Worm (Caenorhabditis elegans) whole organism, L1 larva: ENCODE results near the gene F49C5.10.

Experiments used
- C04F5.9 ChIP-seq: sonication (generic microtip); optimal IDR thresholded peaks from 2 replicates; lab custom pipeline; 2016; ENCODE audit warnings: missing genetic modification characterization, missing compliant biosample characterization
- C16A3.4 ChIP-seq: fragments of 150-350 bp; optimal IDR thresholded peaks from 2 replicates; lab custom pipeline; 2014; ENCODE audit warnings: missing biosample characterization, missing genetic modification characterization
- C34B4.2 ChIP-seq: sonication (generic microtip); optimal IDR thresholded peaks from 2 replicates; lab custom pipeline; 2017; ENCODE audit warnings: mild to moderate bottlenecking, missing genetic modification characterization, missing compliant biosample characterization
- aha-1 ChIP-seq: fragments of 150-350 bp; optimal IDR thresholded peaks from 2 replicates; lab custom pipeline; 2014; ENCODE audit warnings: missing biosample characterization, missing genetic modification characterization
- blmp-1 ChIP-seq: fragments of 150-350 bp; optimal IDR thresholded peaks from 2 replicates; lab custom pipeline; 2014; ENCODE audit warnings: missing biosample characterization, missing genetic modification characterization
- ceh-8 ChIP-seq: fragments of 200-800 bp; sonication (Bioruptor generic); optimal IDR thresholded peaks from 2 replicates; lab custom pipeline; 2018; ENCODE audit warnings: mild to moderate bottlenecking, missing genetic modification characterization, moderate library complexity, missing compliant biosample characterization
- ceh-90 ChIP-seq: sonication (generic microtip); optimal IDR thresholded peaks from 2 replicates; lab custom pipeline; 2016; ENCODE audit warnings: missing genetic modification characterization, missing compliant biosample characterization
- dsc-1 ChIP-seq: sonication (generic microtip); optimal IDR thresholded peaks from 2 replicates; lab custom pipeline; 2016; ENCODE audit warnings: mild to moderate bottlenecking, missing genetic modification characterization, missing compliant biosample characterization
- efl-1 ChIP-seq, 4 experiments: fragments of 150-350 bp; optimal IDR thresholded peaks in 3 of 4; peaks in 1 of 4; 1 replicate in 1 of 4; 2 replicates in 3 of 4; lab custom pipeline; 2014; ENCODE audit warnings: missing biosample characterization in 2 of 4, missing genetic modification characterization in 2 of 4, missing genetic modification reagents in 2 of 4
- efl-3 ChIP-seq: fragments of 200-800 bp; sonication (Bioruptor generic); optimal IDR thresholded peaks from 2 replicates; lab custom pipeline; 2018; ENCODE audit warnings: mild to moderate bottlenecking, missing genetic modification characterization, missing compliant biosample characterization
- egl-13 ChIP-seq: sonication (generic microtip); optimal IDR thresholded peaks from 2 replicates; lab custom pipeline; 2016; ENCODE audit warnings: missing genotype, missing genetic modification reagents, missing genetic modification characterization, missing compliant biosample characterization
- egl-27 ChIP-seq, 2 experiments: fragments of 150-350 bp in 1 of 2; sonication (generic microtip); optimal IDR thresholded peaks; 3 replicates each; lab custom pipeline; 2017 to 2018; ENCODE audit warnings: missing biosample characterization in 2 of 2, missing genetic modification characterization in 2 of 2, missing genetic modification reagents in 2 of 2
- elt-2 ChIP-seq: sonication (generic microtip); optimal IDR thresholded peaks from 2 replicates; lab custom pipeline; 2016; ENCODE audit warnings: missing genetic modification characterization, mild to moderate bottlenecking, inconsistent platforms, missing compliant biosample characterization, missing genetic modification reagents
- fos-1 ChIP-seq: fragments of 150-350 bp; optimal IDR thresholded peaks from 2 replicates; lab custom pipeline; 2014; ENCODE audit warnings: missing biosample characterization, missing genetic modification characterization
- hpl-2 ChIP-seq: fragments of 150-350 bp; optimal IDR thresholded peaks from 2 replicates; lab custom pipeline; 2014; ENCODE audit warnings: missing biosample characterization, missing genetic modification reagents, missing genetic modification characterization
- isw-1 ChIP-seq: fragments of 200-800 bp; sonication (Bioruptor generic); IDR thresholded peaks from 2 replicates; pipeline ENCODE4 v1.3.6; 2022; ENCODE audit warnings: missing genetic modification characterization, missing compliant biosample characterization
- lin-35 ChIP-seq, 2 experiments: fragments of 150-350 bp; optimal IDR thresholded peaks; 2 replicates each; lab custom pipeline; 2014; ENCODE audit warnings: missing biosample characterization in 2 of 2, missing genetic modification characterization in 2 of 2, missing genetic modification reagents in 2 of 2
- lin-39 ChIP-seq: fragments of 150-350 bp; optimal IDR thresholded peaks from 2 replicates; lab custom pipeline; 2014; ENCODE audit warnings: missing biosample characterization, missing genetic modification reagents, missing genetic modification characterization
- lsy-2 ChIP-seq, 2 experiments: fragments of 150-350 bp; optimal IDR thresholded peaks; 2 replicates each; lab custom pipeline; 2014; ENCODE audit warnings: missing biosample characterization in 2 of 2, missing genetic modification characterization in 2 of 2
- nhr-237 ChIP-seq: fragments of 150-350 bp; optimal IDR thresholded peaks from 2 replicates; lab custom pipeline; 2014; ENCODE audit warnings: missing biosample characterization, missing genetic modification characterization
- nhr-84 ChIP-seq: sonication (generic microtip); optimal IDR thresholded peaks from 2 replicates; lab custom pipeline; 2017; ENCODE audit warnings: missing biosample characterization, missing genetic modification characterization
- nhr-85 ChIP-seq: sonication (generic microtip); peaks from one replicate; lab custom pipeline; 2016; ENCODE audit warnings: missing genetic modification characterization, inconsistent platforms, missing compliant biosample characterization
- rnt-1 ChIP-seq: sonication (generic microtip); optimal IDR thresholded peaks from 2 replicates; lab custom pipeline; 2016; ENCODE audit warnings: mild to moderate bottlenecking, missing genetic modification characterization, moderate library complexity, missing compliant biosample characterization
- skn-1 ChIP-seq: fragments of 150-350 bp; optimal IDR thresholded peaks from 2 replicates; lab custom pipeline; 2014; ENCODE audit warnings: missing biosample characterization, missing genetic modification characterization
- swsn-7 ChIP-seq: sonication (generic microtip); optimal IDR thresholded peaks from 2 replicates; lab custom pipeline; 2016; ENCODE audit warnings: missing genetic modification characterization, missing compliant biosample characterization
- tbx-2 ChIP-seq: sonication (generic microtip); optimal IDR thresholded peaks from 2 replicates; lab custom pipeline; 2016; ENCODE audit warnings: missing genetic modification characterization, missing compliant biosample characterization
- tlp-1 ChIP-seq: fragments of 150-350 bp; optimal IDR thresholded peaks from 2 replicates; lab custom pipeline; 2014; ENCODE audit warnings: missing biosample characterization, missing genetic modification characterization
- unc-30 ChIP-seq: sonication (generic microtip); optimal IDR thresholded peaks from 2 replicates; lab custom pipeline; 2017; ENCODE audit warnings: missing biosample characterization, missing genetic modification characterization
- unc-86 ChIP-seq: sonication (generic microtip); optimal IDR thresholded peaks from 2 replicates; lab custom pipeline; 2016; ENCODE audit warnings: missing genetic modification characterization, missing compliant biosample characterization
- unc-98 ChIP-seq: fragments of 200-800 bp; sonication (Bioruptor generic); IDR thresholded peaks from 2 replicates; pipeline ENCODE4 v1.3.6; 2022; ENCODE audit warnings: missing genetic modification characterization, missing compliant biosample characterization
- xbp-1 ChIP-seq: sonication (generic microtip); optimal IDR thresholded peaks from 2 replicates; lab custom pipeline; 2016; ENCODE audit warnings: missing genetic modification characterization, missing compliant biosample characterization
- zag-1 ChIP-seq: fragments of 150-350 bp; optimal IDR thresholded peaks from 2 replicates; lab custom pipeline; 2014; ENCODE audit warnings: missing biosample characterization, missing genetic modification characterization

The F49C5.10 gene

DNA sequence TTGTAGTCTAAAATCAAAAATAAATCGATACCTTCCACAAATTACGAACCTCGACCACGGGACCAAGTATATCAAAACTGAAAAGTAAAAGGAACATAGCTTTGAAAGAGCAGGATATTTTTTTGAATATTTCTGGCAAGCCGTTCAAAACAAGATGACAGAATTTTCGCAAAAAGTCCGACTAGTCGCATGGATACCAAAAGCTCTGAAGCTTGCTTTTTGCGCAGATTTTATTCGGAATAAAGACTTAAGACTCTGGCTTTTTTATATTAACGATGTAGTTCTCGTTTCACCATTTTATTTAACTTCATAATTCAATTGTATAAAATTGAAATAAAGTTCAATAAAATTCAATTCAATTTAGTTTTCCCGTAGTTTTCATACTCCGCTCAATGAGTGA lies 27.0 kb downstream of the F49C5.10 start, which contains the start of gene Y38E10A.2:
Gene Y38E10A.2, minus strand, starts transcription at position 101 of the 400 bp plus-strand sequence.
- no peak for TF ChIP-seq blmp-1 (tag; lab: Kevin White, UChicago)
- no peak for TF ChIP-seq nhr-84 (tag; lab: Kevin White, UChicago)
- no peak for TF ChIP-seq skn-1 (tag; lab: Kevin White, UChicago)
- no peak for TF ChIP-seq hpl-2 (GFP tag; lab: Kevin White, UChicago)
- TF ChIP-seq unc-30 = no peak
- no peak for TF ChIP-seq aha-1
- no peak for TF ChIP-seq C04F5.9
- no peak for TF ChIP-seq lin-39 (tag; lab: Kevin White, UChicago)
- no peak for TF ChIP-seq fos-1 (tag; lab: Kevin White, UChicago)
- TF ChIP-seq C34B4.2 (tag; lab: Kevin White, UChicago) = no peak
- TF ChIP-seq efl-3 (GFP tag; lab: Kevin White, UChicago) = no peak
- TF ChIP-seq swsn-7 (tag; lab: Kevin White, UChicago) = no peak
- TF ChIP-seq rnt-1 (tag; lab: Kevin White, UChicago) = no peak
- no peak for TF ChIP-seq dsc-1 (tag; lab: Kevin White, UChicago)
- TF ChIP-seq lin-35 (GFP tag; optimal IDR thresholded peaks at IDR 0.05; lab: Kevin White, UChicago) = no peak
- no peak for TF ChIP-seq xbp-1 (tag; lab: Kevin White, UChicago)
- no peak for TF ChIP-seq tbx-2 (tag; lab: Kevin White, UChicago)
- TF ChIP-seq egl-27 (tag; optimal IDR thresholded peaks at IDR 0.05; lab: Kevin White, UChicago) = no peak
- TF ChIP-seq nhr-85 (tag; lab: Kevin White, UChicago) = no peak
- TF ChIP-seq zag-1 (tag; lab: Kevin White, UChicago) = no peak

ce11 chrII:12574668-12575067 lies 28.1 kb downstream of the F49C5.10 start, which contains the start of gene Y38E10A.3:
Y38E10A.3 (minus strand) TSS chrII:12574768.
- no peak for TF ChIP-seq unc-86 (tag; lab: Kevin White, UChicago)
- TF ChIP-seq unc-98 (GFP tag; lab: Robert Waterston, UW) = no peak
- no peak for TF ChIP-seq efl-1 (optimal IDR thresholded peaks at IDR 0.05; lab: Kevin White, UChicago)
- TF ChIP-seq efl-1 (GFP tag; optimal IDR thresholded peaks at IDR 0.05 in 1 of 2; lab: Kevin White, UChicago) = peak in 1 of 2 experiments; percentile 59

ce11 chrII:12577754-12578153 lies 31.2 kb downstream of the F49C5.10 start, which contains the start of gene clec-8:
clec-8 (minus strand) TSS chrII:12578061.
- TF ChIP-seq egl-13 (tag; lab: Kevin White, UChicago) = no peak
- TF ChIP-seq elt-2 (tag; lab: Kevin White, UChicago) = peak; percentile 72
- TF ChIP-seq, all 84 proteins: peak for 1

DNA sequence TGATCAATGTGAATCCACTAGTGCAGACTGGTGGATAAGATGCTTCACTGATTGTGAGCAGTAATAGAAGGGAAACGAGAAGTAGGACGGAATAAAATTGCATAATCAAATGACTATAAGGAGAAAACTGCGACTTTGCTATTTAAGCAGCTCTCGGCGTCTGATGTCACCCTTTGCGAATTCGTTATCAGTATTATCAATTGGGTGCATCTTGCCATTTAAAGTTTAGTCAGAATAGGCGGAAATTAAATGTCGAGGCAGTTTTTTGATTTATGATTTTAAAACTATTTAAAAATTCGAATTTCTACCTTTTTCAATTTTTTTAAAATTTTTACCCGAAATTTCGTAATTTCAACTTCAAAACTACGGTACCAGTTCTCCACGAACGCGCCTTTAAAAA lies 34.4 kb downstream of the F49C5.10 start, which contains the start of gene clec-4:
Gene clec-4, minus strand, starts transcription at position 162 of the 400 bp plus-strand sequence.
- TF ChIP-seq tlp-1 (tag; lab: Kevin White, UChicago) (no peak), nhr-237 (tag; lab: Kevin White, UChicago) (no peak), C04F5.9 (no peak), fos-1 (tag; lab: Kevin White, UChicago) (no peak), isw-1 (no peak), ceh-8 (GFP tag; lab: Kevin White, UChicago) (no peak), ceh-90 (tag; lab: Kevin White, UChicago) (no peak), elt-2 (tag; lab: Kevin White, UChicago) (no peak), lsy-2 (tag; optimal IDR thresholded peaks at IDR 0.05; lab: Kevin White, UChicago) (no peak), C16A3.4 (tag; lab: Kevin White, UChicago) (no peak)
